Worm (Caenorhabditis elegans) whole organism, early embryonic: ENCODE data around the gene F53F1.6.

Experiments used
- B0310.2 ChIP-seq: sonication (generic microtip); optimal IDR thresholded peaks from 2 replicates; lab custom pipeline; 2016; ENCODE audit warnings: mild to moderate bottlenecking, missing genetic modification characterization, missing compliant biosample characterization
- F13C5.2 ChIP-seq: sonication (generic microtip); optimal IDR thresholded peaks from 2 replicates; lab custom pipeline; 2017; ENCODE audit warnings: mild to moderate bottlenecking, missing genetic modification characterization, inconsistent platforms, missing compliant biosample characterization
- aly-1 ChIP-seq: sonication (generic microtip); optimal IDR thresholded peaks from 2 replicates; lab custom pipeline; 2016; ENCODE audit warnings: missing genetic modification characterization, missing compliant biosample characterization
- ama-1 ChIP-seq: fragments of 150-350 bp; optimal IDR thresholded peaks from 2 replicates; lab custom pipeline; 2014
- ceh-13 ChIP-seq: fragments of 200-800 bp; sonication (Bioruptor generic); optimal IDR thresholded peaks from 2 replicates; lab custom pipeline; 2018; ENCODE audit warnings: mild to moderate bottlenecking, missing genetic modification characterization, missing compliant biosample characterization
- ceh-36 ChIP-seq: sonication (generic microtip); optimal IDR thresholded peaks from 2 replicates; lab custom pipeline; 2016; ENCODE audit warnings: missing genetic modification characterization, inconsistent platforms, missing compliant biosample characterization
- ets-7 ChIP-seq: sonication (generic microtip); optimal IDR thresholded peaks from 2 replicates; lab custom pipeline; 2016; ENCODE audit warnings: missing genotype, missing genetic modification characterization, missing compliant biosample characterization
- flt-1 ChIP-seq: fragments of 200-800 bp; sonication (Bioruptor generic); IDR thresholded peaks from 2 replicates; pipeline ENCODE4 v1.3.6; 2022; ENCODE audit warnings: missing genetic modification characterization, missing compliant biosample characterization
- hmbx-1 ChIP-seq: sonication (generic microtip); optimal IDR thresholded peaks from 2 replicates; lab custom pipeline; 2016; ENCODE audit warnings: mild to moderate bottlenecking, missing genetic modification characterization, missing compliant biosample characterization
- hmg-4 ChIP-seq: fragments of 200-800 bp; sonication (Bioruptor generic); optimal IDR thresholded peaks from 2 replicates; lab custom pipeline; 2018; ENCODE audit warnings: mild to moderate bottlenecking, missing genetic modification characterization, missing compliant biosample characterization
- hnd-1 ChIP-seq: sonication (generic microtip); optimal IDR thresholded peaks from 2 replicates; lab custom pipeline; 2016; ENCODE audit warnings: missing genetic modification characterization, missing compliant biosample characterization
- pes-1 ChIP-seq: fragments of 200-800 bp; sonication (Bioruptor generic); IDR thresholded peaks from 2 replicates; pipeline ENCODE4 v1.3.6; 2022; ENCODE audit warnings: missing genetic modification reagents, missing genetic modification characterization, missing compliant biosample characterization
- scrt-1 ChIP-seq: fragments of 200-800 bp; sonication (Bioruptor generic); IDR thresholded peaks from 2 replicates; pipeline ENCODE4 v1.3.6; 2022; ENCODE audit warnings: missing genetic modification characterization, missing compliant biosample characterization
- sea-1 ChIP-seq: fragments of 200-800 bp; sonication (Bioruptor generic); conservative IDR thresholded peaks from 2 replicates; pipeline ENCODE4 v1.3.6; 2022; ENCODE audit warnings: missing genetic modification characterization, missing compliant biosample characterization
- tbx-11 ChIP-seq: fragments of 200-800 bp; sonication (Bioruptor generic); IDR thresholded peaks from 2 replicates; pipeline ENCODE4 v1.3.6; 2022; ENCODE audit warnings: missing genetic modification characterization, missing compliant biosample characterization
- tbx-37 ChIP-seq: fragments of 200-800 bp; sonication (Bioruptor generic); conservative IDR thresholded peaks from 2 replicates; pipeline ENCODE4 v1.3.6; 2022; ENCODE audit warnings: missing genetic modification reagents, missing genetic modification characterization, missing compliant biosample characterization
- tra-4 ChIP-seq: sonication (generic microtip); optimal IDR thresholded peaks from 2 replicates; lab custom pipeline; 2017; ENCODE audit warnings: missing genetic modification characterization, missing compliant biosample characterization

The F53F1.6 gene

ce11 chrV:13417513-13417912, at the start of gene F53F1.6:
TSS of gene F53F1.6 (minus strand) at chrV:13417613.
- TF ChIP-seq ceh-36 (tag; lab: Kevin White, UChicago) (no peak), F13C5.2 (tag; lab: Kevin White, UChicago) (no peak), sea-1 (GFP tag; lab: Robert Waterston, UW) (no peak), ets-7 (tag; lab: Kevin White, UChicago) (no peak), hmg-4 (GFP tag; lab: Kevin White, UChicago) (no peak), pes-1 (GFP tag; lab: Robert Waterston, UW) (no peak), flt-1 (no peak), hmbx-1 (no peak), ama-1 (no peak), scrt-1 (GFP tag; lab: Robert Waterston, UW) (no peak), aly-1 (no peak), ceh-13 (GFP tag; lab: Kevin White, UChicago) (no peak), hnd-1 (tag; lab: Kevin White, UChicago) (no peak), B0310.2 (tag; lab: Kevin White, UChicago) (no peak), tra-4 (no peak), tbx-37 (GFP tag; lab: Robert Waterston, UW) (no peak)

- TF ChIP-seq ceh-13 (GFP tag; lab: Kevin White, UChicago) = no peak
- TF ChIP-seq ets-7 (tag; lab: Kevin White, UChicago) = no peak
- no peak for TF ChIP-seq F13C5.2 (tag; lab: Kevin White, UChicago)
- TF ChIP-seq tra-4 = no peak
- no peak for TF ChIP-seq ceh-36 (tag; lab: Kevin White, UChicago)
Measured at ce11 chrV:13464123-13464522, 46.7 kb upstream of the F53F1.6 start.

ce11 chrV:13462974-13463373, 45.6 kb upstream of the F53F1.6 start, which contains the start of gene frm-10:
TSS of gene frm-10 (plus strand) at chrV:13463207.
- no peak for TF ChIP-seq hmbx-1
- no peak for TF ChIP-seq hnd-1 (tag; lab: Kevin White, UChicago)
- TF ChIP-seq scrt-1 (GFP tag; lab: Robert Waterston, UW) = no peak
- TF ChIP-seq flt-1 = no peak
- no peak for TF ChIP-seq B0310.2 (tag; lab: Kevin White, UChicago)
- no peak for TF ChIP-seq ets-7 (tag; lab: Kevin White, UChicago)
- no peak for TF ChIP-seq ceh-36 (tag; lab: Kevin White, UChicago)
- TF ChIP-seq ama-1 = no peak

ce11 chrV:13459323-13459722, 41.9 kb upstream of the F53F1.6 start, which contains the start of gene bath-39:
TSS of gene bath-39 (plus strand) at chrV:13459459.
- TF ChIP-seq F13C5.2 (tag; lab: Kevin White, UChicago) (peak; percentile 30), aly-1 (no peak)

ce11 chrV:13457858-13458257, 40.4 kb upstream of the F53F1.6 start, which contains the start of gene F25H9.2:
TSS of gene F25H9.2 (plus strand) at chrV:13458083.
- no peak for TF ChIP-seq tbx-37 (GFP tag; lab: Robert Waterston, UW)
- TF ChIP-seq sea-1 (GFP tag; lab: Robert Waterston, UW) = no peak
- no peak for TF ChIP-seq hmg-4 (GFP tag; lab: Kevin White, UChicago)
- TF ChIP-seq ets-7 (tag; lab: Kevin White, UChicago) = no peak
- TF ChIP-seq ama-1 = no peak

ce11 chrV:13455448-13455847, 38.0 kb upstream of the F53F1.6 start, which contains the start of gene lurp-3:
TSS of gene lurp-3 (plus strand) at chrV:13455748.
- TF ChIP-seq ceh-13 (GFP tag; lab: Kevin White, UChicago) = no peak
- TF ChIP-seq scrt-1 (GFP tag; lab: Robert Waterston, UW) = no peak
- TF ChIP-seq tra-4 = no peak
- no peak for TF ChIP-seq hmbx-1
- no peak for TF ChIP-seq hmg-4 (GFP tag; lab: Kevin White, UChicago)
- TF ChIP-seq ets-7 (tag; lab: Kevin White, UChicago) = no peak
- no peak for TF ChIP-seq sea-1 (GFP tag; lab: Robert Waterston, UW)
- TF ChIP-seq tbx-11 (GFP tag; lab: Robert Waterston, UW) = no peak
- no peak for TF ChIP-seq ama-1
- TF ChIP-seq pes-1 (GFP tag; lab: Robert Waterston, UW) = no peak
- no peak for TF ChIP-seq aly-1
- TF ChIP-seq hnd-1 (tag; lab: Kevin White, UChicago) = no peak
- TF ChIP-seq F13C5.2 (tag; lab: Kevin White, UChicago) = no peak
- TF ChIP-seq flt-1 = no peak
- no peak for TF ChIP-seq B0310.2 (tag; lab: Kevin White, UChicago)
- no peak for TF ChIP-seq ceh-36 (tag; lab: Kevin White, UChicago)
- TF ChIP-seq tbx-37 (GFP tag; lab: Robert Waterston, UW) = no peak

ce11 chrV:13453334-13453733, 35.9 kb upstream of the F53F1.6 start, which contains the start of gene lurp-2:
TSS of gene lurp-2 (plus strand) at chrV:13453634.
- TF ChIP-seq sea-1 (GFP tag; lab: Robert Waterston, UW) = no peak

ce11 chrV:13445229-13445949, 28.0 kb upstream of the F53F1.6 start, which contains the start of gene Y2H9A.4:
TSS of gene Y2H9A.4 (plus strand) at chrV:13445899.
- no peak for TF ChIP-seq tbx-37 (GFP tag; lab: Robert Waterston, UW)
- no peak for TF ChIP-seq sea-1 (GFP tag; lab: Robert Waterston, UW)
- TF ChIP-seq flt-1 = no peak
- no peak for TF ChIP-seq ceh-13 (GFP tag; lab: Kevin White, UChicago)
- no peak for TF ChIP-seq B0310.2 (tag; lab: Kevin White, UChicago)
- no peak for TF ChIP-seq ets-7 (tag; lab: Kevin White, UChicago)
- TF ChIP-seq hnd-1 (tag; lab: Kevin White, UChicago) = no peak
- TF ChIP-seq tbx-11 (GFP tag; lab: Robert Waterston, UW) = no peak
